Fruit fly (Drosophila melanogaster) whole organism, embryonic: ENCODE measurements around the gene pnt.

Experiments
- Adf1 ChIP-seq: fragments of 200-800 bp; sonication (Bioruptor generic); IDR thresholded peaks from 2 replicates; pipeline ENCODE4 v1.3.6; 2022; ENCODE audit warnings: missing biosample characterization, missing genetic modification characterization
- BtbVII ChIP-seq: fragments of 200-800 bp; sonication (Bioruptor generic); optimal IDR thresholded peaks from 3 replicates; lab custom pipeline; 2017; ENCODE audit warnings: missing biosample characterization, mild to moderate bottlenecking, missing genetic modification characterization
- CG11723 ChIP-seq: fragments of 200-800 bp; sonication (Bioruptor generic); optimal IDR thresholded peaks from 2 replicates; lab custom pipeline; 2017; ENCODE audit warnings: missing biosample characterization, mild to moderate bottlenecking, missing genetic modification characterization
- CG12769 ChIP-seq: fragments of 200-800 bp; sonication (Bioruptor generic); optimal IDR thresholded peaks from 2 replicates; lab custom pipeline; 2019; ENCODE audit warnings: missing biosample characterization, mild to moderate bottlenecking, missing genetic modification characterization, moderate library complexity
- CG12942 ChIP-seq: fragments of 200-800 bp; sonication (Bioruptor generic); optimal IDR thresholded peaks from 3 replicates; lab custom pipeline; 2016; ENCODE audit warnings: missing biosample characterization, missing genetic modification characterization
- CG14050 ChIP-seq: fragments of 200-800 bp; sonication (Bioruptor generic); IDR thresholded peaks from 3 replicates; pipeline ENCODE4 v1.3.6; 2022; ENCODE audit warnings: missing biosample characterization, missing genetic modification characterization
- CG15073 ChIP-seq: fragments of 200-800 bp; sonication (Bioruptor generic); optimal IDR thresholded peaks from 2 replicates; lab custom pipeline; 2016; ENCODE audit warnings: missing biosample characterization, missing genetic modification characterization
- CG15514 ChIP-seq: fragments of 200-800 bp; sonication (Bioruptor generic); optimal IDR thresholded peaks from 3 replicates; lab custom pipeline; 2017; ENCODE audit warnings: missing biosample characterization, missing genetic modification characterization, mild to moderate bottlenecking, moderate library complexity, missing genetic modification reagents
- CG30403 ChIP-seq: fragments of 200-800 bp; sonication (Bioruptor generic); optimal IDR thresholded peaks from 3 replicates; lab custom pipeline; 2016; ENCODE audit warnings: missing biosample characterization, missing genetic modification characterization
- CG42726 ChIP-seq: fragments of 200-800 bp; sonication (Bioruptor generic); IDR thresholded peaks from 2 replicates; pipeline ENCODE4 v1.3.6; 2022; ENCODE audit warnings: missing biosample characterization, missing genetic modification characterization; ENCODE audit not compliant: partially characterized antibody
- CG6689 ChIP-seq: fragments of 200-800 bp; sonication (Bioruptor generic); IDR thresholded peaks from 2 replicates; pipeline ENCODE4 v1.3.6; 2022; ENCODE audit warnings: missing biosample characterization, missing genetic modification characterization
- CG7745 ChIP-seq: fragments of 200-800 bp; sonication (Bioruptor generic); optimal IDR thresholded peaks from 2 replicates; lab custom pipeline; 2018; ENCODE audit warnings: missing biosample characterization, mild to moderate bottlenecking, missing genetic modification characterization, moderate library complexity
- CG9437 ChIP-seq: fragments of 200-800 bp; sonication (Bioruptor generic); optimal IDR thresholded peaks from 2 replicates; lab custom pipeline; 2018; ENCODE audit warnings: missing biosample characterization, mild to moderate bottlenecking, missing genetic modification characterization
- CG9876 ChIP-seq: fragments of 200-800 bp; sonication (Bioruptor generic); optimal IDR thresholded peaks from 2 replicates; lab custom pipeline; 2016; ENCODE audit warnings: missing biosample characterization, missing genetic modification characterization
- HLH4C ChIP-seq: fragments of 200-800 bp; sonication (Bioruptor generic); IDR thresholded peaks from 3 replicates; pipeline ENCODE4 v1.3.6; 2022; ENCODE audit warnings: missing biosample characterization, missing genetic modification characterization; ENCODE audit not compliant: partially characterized antibody
- Hr3 ChIP-seq: fragments of 200-800 bp; sonication (Bioruptor generic); optimal IDR thresholded peaks from 3 replicates; lab custom pipeline; 2016; ENCODE audit warnings: missing biosample characterization, missing genetic modification characterization
- Lim3 ChIP-seq: fragments of 200-800 bp; sonication (Bioruptor generic); IDR thresholded peaks from 2 replicates; pipeline ENCODE4 v1.3.6; 2022; ENCODE audit warnings: missing biosample characterization, missing genetic modification characterization
- Med ChIP-seq: fragments of 200-800 bp; sonication (Bioruptor generic); peaks from one replicate; lab custom pipeline; 2016; ENCODE audit warnings: missing biosample characterization, missing genetic modification characterization, mild to moderate bottlenecking, inconsistent platforms, moderate library complexity
- Mes4 ChIP-seq: fragments of 200-800 bp; sonication (Bioruptor generic); optimal IDR thresholded peaks from 2 replicates; lab custom pipeline; 2016; ENCODE audit warnings: missing biosample characterization, missing genetic modification characterization
- Pdp1 ChIP-seq, 2 experiments: fragments of 200-800 bp; sonication (Bioruptor generic); optimal IDR thresholded peaks; 3 replicates each; lab custom pipeline; 2016; ENCODE audit warnings: missing biosample characterization in 2 of 2, missing genetic modification characterization in 2 of 2, mild to moderate bottlenecking in 1 of 2, moderate library complexity in 1 of 2
- Sox100B ChIP-seq: fragments of 200-800 bp; sonication (Bioruptor generic); optimal IDR thresholded peaks from 3 replicates; lab custom pipeline; 2018; ENCODE audit warnings: missing biosample characterization, mild to moderate bottlenecking, missing genetic modification characterization
- Ssrp ChIP-seq: fragments of 200-800 bp; sonication (Bioruptor generic); optimal IDR thresholded peaks from 2 replicates; lab custom pipeline; 2018; ENCODE audit warnings: missing biosample characterization, mild to moderate bottlenecking, missing genetic modification characterization, moderate library complexity
- aop ChIP-seq: fragments of 200-800 bp; sonication (Bioruptor generic); IDR thresholded peaks from 2 replicates; pipeline ENCODE4 v1.3.6; 2022; ENCODE audit warnings: missing biosample characterization, missing genetic modification characterization
- ash1 ChIP-seq: fragments of 200-800 bp; sonication (Bioruptor generic); optimal IDR thresholded peaks from 2 replicates; lab custom pipeline; 2018; ENCODE audit warnings: missing biosample characterization, mild to moderate bottlenecking, missing genetic modification characterization
- ato ChIP-seq: fragments of 200-800 bp; sonication (Bioruptor generic); IDR thresholded peaks from 2 replicates; pipeline ENCODE4 v1.3.6; 2022; ENCODE audit warnings: missing biosample characterization, missing genetic modification characterization; ENCODE audit not compliant: partially characterized antibody
- bbx ChIP-seq: fragments of 200-800 bp; sonication (Bioruptor generic); IDR thresholded peaks from 2 replicates; pipeline ENCODE4 v1.3.6; 2022; ENCODE audit warnings: missing biosample characterization, missing genetic modification characterization; ENCODE audit not compliant: partially characterized antibody
- bigmax ChIP-seq: fragments of 200-800 bp; sonication (Bioruptor generic); optimal IDR thresholded peaks from 2 replicates; lab custom pipeline; 2018; ENCODE audit warnings: missing biosample characterization, mild to moderate bottlenecking, missing genetic modification characterization
- bowl ChIP-seq: fragments of 200-800 bp; sonication (Bioruptor generic); IDR thresholded peaks from 2 replicates; pipeline ENCODE4 v1.3.6; 2022; ENCODE audit warnings: missing biosample characterization, missing genetic modification characterization
- chinmo ChIP-seq: fragments of 200-800 bp; sonication (Bioruptor generic); IDR thresholded peaks from 4 replicates; pipeline ENCODE4 v1.3.6; 2022; ENCODE audit warnings: missing biosample characterization, missing genetic modification characterization; ENCODE audit not compliant: partially characterized antibody
- da ChIP-seq: fragments of 200-800 bp; sonication (Bioruptor generic); optimal IDR thresholded peaks from 2 replicates; lab custom pipeline; 2016; ENCODE audit warnings: missing biosample characterization, missing genetic modification characterization
- dm ChIP-seq: fragments of 200-800 bp; sonication (Bioruptor generic); optimal IDR thresholded peaks from 3 replicates; lab custom pipeline; 2016; ENCODE audit warnings: missing biosample characterization, missing genetic modification characterization
- dysf ChIP-seq: fragments of 200-800 bp; sonication (Bioruptor generic); IDR thresholded peaks from 3 replicates; pipeline ENCODE4 v1.3.6; 2022; ENCODE audit warnings: missing biosample characterization, missing genetic modification characterization
- exex ChIP-seq: fragments of 200-800 bp; sonication (Bioruptor generic); optimal IDR thresholded peaks from 4 replicates; lab custom pipeline; 2018; ENCODE audit warnings: missing biosample characterization, mild to moderate bottlenecking, missing genetic modification characterization, moderate library complexity
- fd96Cb ChIP-seq: fragments of 200-800 bp; sonication (Bioruptor generic); optimal IDR thresholded peaks from 2 replicates; lab custom pipeline; 2018; ENCODE audit warnings: missing biosample characterization, mild to moderate bottlenecking, missing genetic modification characterization, moderate library complexity
- gcm ChIP-seq: fragments of 200-800 bp; sonication (Bioruptor generic); optimal IDR thresholded peaks from 2 replicates; lab custom pipeline; 2019; ENCODE audit warnings: missing biosample characterization, mild to moderate bottlenecking, missing genetic modification characterization, moderate library complexity
- gsb-n ChIP-seq: fragments of 200-800 bp; sonication (Bioruptor generic); optimal IDR thresholded peaks from 3 replicates; lab custom pipeline; 2018; ENCODE audit warnings: missing biosample characterization, mild to moderate bottlenecking, missing genetic modification characterization
- lab ChIP-seq: fragments of 200-800 bp; sonication (Bioruptor generic); optimal IDR thresholded peaks from 3 replicates; lab custom pipeline; 2017; ENCODE audit warnings: missing biosample characterization, missing genetic modification characterization, mild to moderate bottlenecking, moderate library complexity, missing genetic modification reagents
- lmd ChIP-seq: fragments of 200-800 bp; sonication (Bioruptor generic); IDR thresholded peaks from 2 replicates; pipeline ENCODE4 v1.3.6; 2022; ENCODE audit warnings: missing biosample characterization, missing genetic modification characterization
- luna ChIP-seq: fragments of 200-800 bp; sonication (Bioruptor generic); optimal IDR thresholded peaks from 2 replicates; lab custom pipeline; 2016; ENCODE audit warnings: missing biosample characterization, missing genetic modification characterization
- nerfin-1 ChIP-seq: fragments of 200-800 bp; sonication (Bioruptor generic); optimal IDR thresholded peaks from 3 replicates; lab custom pipeline; 2019; ENCODE audit warnings: missing biosample characterization, mild to moderate bottlenecking, missing genetic modification characterization, moderate library complexity
- oc ChIP-seq: fragments of 200-800 bp; sonication (Bioruptor generic); optimal IDR thresholded peaks from 2 replicates; lab custom pipeline; 2018; ENCODE audit warnings: missing biosample characterization, mild to moderate bottlenecking, missing genetic modification characterization, moderate library complexity
- pan ChIP-seq, 4 experiments: fragments of >200 bp in 3 of 4; fragments of 200-800 bp in 1 of 4; sonication (Bioruptor generic) in 1 of 4; optimal IDR thresholded peaks in 3 of 4; IDR thresholded peaks in 1 of 4; 2 replicates each; pipeline versions ENCODE4 v1.3.6 to Lab custom; 2017 to 2022; ENCODE audit warnings: missing biosample characterization in 2 of 4, missing genetic modification characterization in 2 of 4, mixed read lengths in 1 of 4
- pros ChIP-seq: fragments of 200-800 bp; sonication (Bioruptor generic); optimal IDR thresholded peaks from 3 replicates; lab custom pipeline; 2019; ENCODE audit warnings: missing biosample characterization, mild to moderate bottlenecking, missing genetic modification characterization, moderate library complexity
- pum ChIP-seq: fragments of 200-800 bp; sonication (Bioruptor generic); optimal IDR thresholded peaks from 2 replicates; lab custom pipeline; 2016; ENCODE audit warnings: missing biosample characterization, missing genetic modification characterization
- sens ChIP-seq: fragments of 200-800 bp; sonication (Bioruptor generic); peaks from one replicate; lab custom pipeline; 2016; ENCODE audit warnings: missing biosample characterization, missing genetic modification characterization
- sim ChIP-seq: fragments of 200-800 bp; sonication (Bioruptor generic); IDR thresholded peaks from 2 replicates; pipeline ENCODE4 v1.3.6; 2022; ENCODE audit warnings: missing biosample characterization, missing genetic modification characterization
- stc ChIP-seq: fragments of 200-800 bp; sonication (Bioruptor generic); IDR thresholded peaks from 2 replicates; pipeline ENCODE4 v1.3.6; 2022; ENCODE audit warnings: missing biosample characterization, missing genetic modification characterization
- wdn ChIP-seq: fragments of 200-800 bp; sonication (Bioruptor generic); IDR thresholded peaks from 2 replicates; pipeline ENCODE4 v1.3.6; 2022; ENCODE audit warnings: missing biosample characterization, missing genetic modification characterization
- wek ChIP-seq: fragments of 200-800 bp; sonication (Bioruptor generic); optimal IDR thresholded peaks from 3 replicates; lab custom pipeline; 2018; ENCODE audit warnings: missing biosample characterization, mild to moderate bottlenecking, missing genetic modification characterization, moderate library complexity
- zf30C ChIP-seq: fragments of 200-800 bp; sonication (Bioruptor generic); optimal IDR thresholded peaks from 3 replicates; lab custom pipeline; 2018; ENCODE audit warnings: missing biosample characterization, mild to moderate bottlenecking, missing genetic modification characterization

pnt gene

DNA sequence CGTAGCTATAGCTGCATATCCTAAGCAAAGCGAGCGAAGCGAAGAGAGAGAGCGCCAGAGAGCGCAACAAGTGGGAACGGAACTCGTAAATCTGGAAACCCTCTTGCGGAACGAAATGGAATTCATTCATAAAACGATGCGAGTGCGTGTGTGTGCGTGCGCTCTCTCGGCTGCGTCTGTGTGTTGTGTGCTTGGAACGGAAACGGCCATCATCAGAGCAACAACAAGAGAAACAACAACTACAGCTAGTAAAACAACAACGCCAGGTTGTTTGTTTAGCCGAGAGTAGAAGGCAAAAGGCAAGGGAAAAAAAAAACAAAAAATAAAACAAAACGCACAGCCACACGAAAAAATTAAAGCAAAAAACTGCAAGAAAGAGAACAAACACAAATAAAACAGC is 31.6 kb downstream of the pnt start (continued):
- peak; percentile 67 for TF ChIP-seq lab
- TF ChIP-seq wdn (GFP tag; lab: Robert Waterston, UW), result peak; percentile 45; the same call in 1 of the 2 replicates
- TF ChIP-seq sim (GFP tag; lab: Robert Waterston, UW), result no peak
- TF ChIP-seq exex, result peak; percentile 21
- TF ChIP-seq CG14050 (GFP tag; lab: Robert Waterston, UW), result no peak
- no peak for TF ChIP-seq Hr3 (GFP tag; lab: Kevin White, UChicago)
- TF ChIP-seq Mes4 (GFP tag; lab: Kevin White, UChicago), result peak; percentile 19
- peak in 1 of 2 experiments; percentile 32 for TF ChIP-seq Pdp1 (GFP tag; optimal IDR thresholded peaks at IDR 0.05; lab: Kevin White, UChicago)
- peak; percentile 72 for TF ChIP-seq wek
- peak; percentile 25 for TF ChIP-seq gsb-n
- TF ChIP-seq bowl, result peak; percentile 52; the same call in 1 of the 2 replicates
- TF ChIP-seq CG15514 (GFP tag; lab: Kevin White, UChicago), result peak; percentile 49
- TF ChIP-seq bigmax (GFP tag; lab: Kevin White, UChicago), result no peak
- TF ChIP-seq dm (GFP tag; lab: Kevin White, UChicago), result peak; percentile 7
- TF ChIP-seq Med, result peak; percentile 85
- TF ChIP-seq ash1, result no peak
- no peak for TF ChIP-seq CG42726 (GFP tag; lab: Robert Waterston, UW)
- peak; percentile 40 for TF ChIP-seq CG7745 (tag; lab: Kevin White, UChicago)
- TF ChIP-seq gcm, result peak; percentile 46
- TF ChIP-seq fd96Cb (tag; lab: Kevin White, UChicago), result no peak
- no peak for TF ChIP-seq HLH4C (GFP tag; lab: Robert Waterston, UW)
- no peak for TF ChIP-seq CG12942 (GFP tag; lab: Kevin White, UChicago)
- no peak for TF ChIP-seq Ssrp (tag; lab: Kevin White, UChicago)
- TF ChIP-seq chinmo, result peak; percentile 94
- TF ChIP-seq bbx (GFP tag; lab: Robert Waterston, UW), result no peak
- no peak for TF ChIP-seq pan (optimal IDR thresholded peaks at IDR 0.05; lab: Kevin White, UChicago)
- TF ChIP-seq pan (GFP tag; optimal IDR thresholded peaks at IDR 0.05 in 1 of 2, IDR thresholded peaks at IDR 0.05 in 1 of 2), result peak in 1 of 2 experiments; percentile 43
- no peak for TF ChIP-seq CG9876 (GFP tag; lab: Kevin White, UChicago)
- peak; percentile 56 for TF ChIP-seq zf30C
- TF ChIP-seq oc (tag; lab: Kevin White, UChicago), result peak; percentile 50
- TF ChIP-seq CG11723 (GFP tag; lab: Kevin White, UChicago), result peak; percentile 56
- peak; percentile 69 for TF ChIP-seq sens (GFP tag; lab: Kevin White, UChicago)
- TF ChIP-seq lmd (GFP tag; lab: Robert Waterston, UW), result no peak
- TF ChIP-seq CG9437 (GFP tag; lab: Kevin White, UChicago), result peak; percentile 12
- peak; percentile 1 for TF ChIP-seq CG12769 (tag; lab: Kevin White, UChicago)
- TF ChIP-seq Sox100B (GFP tag; lab: Kevin White, UChicago), result peak; percentile 54
- TF ChIP-seq aop (GFP tag; lab: Robert Waterston, UW), result peak; percentile 82
- TF ChIP-seq BtbVII (GFP tag; lab: Kevin White, UChicago), result peak; percentile 30
- no peak for TF ChIP-seq pum (GFP tag; lab: Kevin White, UChicago)
- TF ChIP-seq Adf1 (GFP tag; lab: Robert Waterston, UW), result peak; percentile 54; the same call in 1 of the 2 replicates
- no peak for TF ChIP-seq CG30403 (GFP tag; lab: Kevin White, UChicago)
- no peak for TF ChIP-seq CG15073 (GFP tag; lab: Kevin White, UChicago)
- peak; percentile 42 for TF ChIP-seq pros (GFP tag; lab: Kevin White, UChicago)
- TF ChIP-seq dysf, result peak; percentile 48; the same call in 1 of the 3 replicates
- TF ChIP-seq da (GFP tag; lab: Kevin White, UChicago), result peak; percentile 4
- no peak; the same call in 1 of the 2 replicates for TF ChIP-seq stc (GFP tag; lab: Robert Waterston, UW)
- no peak for TF ChIP-seq ato
- TF ChIP-seq CG6689 (GFP tag; lab: Robert Waterston, UW), result no peak
- no peak for TF ChIP-seq luna (GFP tag; lab: Kevin White, UChicago)
- no peak for TF ChIP-seq Lim3 (GFP tag; lab: Robert Waterston, UW)
- TF ChIP-seq nerfin-1 (tag; lab: Kevin White, UChicago), result peak; percentile 52
